Worm (Caenorhabditis elegans): ENCODE data around the gene oac-29.

- TF ChIP-seq xbp-1 (tag; optimal IDR thresholded peaks at IDR 0.05): no peak
- no peak for TF ChIP-seq ces-1 (GFP tag; optimal IDR thresholded peaks at IDR 0.05)
- no peak for TF ChIP-seq fkh-8 (tag; optimal IDR thresholded peaks at IDR 0.05)
- no peak for TF ChIP-seq ceh-90 (tag; optimal IDR thresholded peaks at IDR 0.05)
- no peak for TF ChIP-seq nhr-76 (tag; optimal IDR thresholded peaks at IDR 0.05)
- no peak for TF ChIP-seq efl-3 (GFP tag; optimal IDR thresholded peaks at IDR 0.05)
- TF ChIP-seq sptf-1 (tag; optimal IDR thresholded peaks at IDR 0.05): no peak
Observed at ce11 chrV:8661241-8661954, 25.9 kb upstream of the oac-29 start.

Data from whole organism, L1 larva.